Worm (Caenorhabditis elegans) whole organism, L4/young adult: ENCODE results near the gene W04G3.10.

Experiments used
- W03F9.2 ChIP-seq: fragments of 150-350 bp; optimal IDR thresholded peaks from 2 replicates; lab custom pipeline; 2014; ENCODE audit warnings: missing biosample characterization, missing genetic modification characterization
- dao-5 ChIP-seq: sonication (generic microtip); optimal IDR thresholded peaks from 2 replicates; lab custom pipeline; 2016; ENCODE audit warnings: missing genotype, missing genetic modification characterization, moderate library complexity, missing compliant biosample characterization
- him-1 ChIP-seq: sonication (generic microtip); optimal IDR thresholded peaks from 2 replicates; lab custom pipeline; 2016; ENCODE audit warnings: missing genotype, missing genetic modification reagents, missing genetic modification characterization, missing compliant biosample characterization

The W04G3.10 gene

DNA sequence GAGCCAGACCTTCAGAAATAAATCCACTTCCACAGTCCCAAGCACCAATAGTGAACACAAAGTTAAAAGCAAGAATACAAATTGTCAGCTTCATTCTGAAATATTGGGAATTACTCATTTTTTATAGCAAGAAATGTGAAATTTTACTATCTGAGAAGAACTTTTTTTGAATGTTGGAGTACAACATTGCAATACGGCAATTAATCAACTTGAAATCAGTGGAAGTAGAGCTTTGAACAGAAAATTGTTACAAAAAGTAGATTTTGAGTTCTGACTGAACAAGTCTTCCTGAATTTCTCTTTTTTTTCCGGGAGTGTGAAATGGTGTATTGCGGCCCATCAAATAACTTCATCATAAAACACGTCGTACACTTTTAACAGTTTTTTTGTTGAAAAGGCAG is at the start of gene W04G3.10:
Gene W04G3.10, minus strand, starts transcription at position 101 of the 400 bp plus-strand sequence.
- no peak for TF ChIP-seq W03F9.2 (tag; lab: Kevin White, UChicago)
- no peak for TF ChIP-seq him-1 (tag; lab: Kevin White, UChicago)
- no peak for TF ChIP-seq dao-5 (tag; lab: Kevin White, UChicago)

ce11 chrX:11126259-11126658 is 48.2 kb upstream of the W04G3.10 start:
- no peak for TF ChIP-seq W03F9.2 (tag; lab: Kevin White, UChicago)
- no peak for TF ChIP-seq dao-5 (tag; lab: Kevin White, UChicago)
- no peak for TF ChIP-seq him-1 (tag; lab: Kevin White, UChicago)

DNA sequence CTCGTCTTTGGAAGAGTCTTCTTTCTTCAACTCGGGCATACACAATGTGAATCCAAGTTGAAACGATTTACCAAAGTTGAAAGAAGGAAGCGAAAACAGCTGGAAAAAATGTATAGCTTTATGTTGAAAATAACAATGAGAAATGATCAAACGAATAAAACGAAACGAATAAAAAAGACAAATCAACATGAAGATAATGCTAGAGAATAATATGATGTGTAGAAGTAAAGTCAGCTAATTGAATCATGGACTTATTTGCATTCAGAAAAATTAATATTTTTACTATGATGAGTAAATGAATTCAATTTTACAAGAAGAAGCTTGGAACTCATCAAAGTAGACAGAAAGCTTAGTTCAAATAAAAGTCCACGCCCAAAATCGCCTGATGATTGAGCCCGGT is 47.5 kb upstream of the W04G3.10 start, which contains the start of gene alr-1:
Gene alr-1, minus strand, starts transcription at position 101 of the 400 bp plus-strand sequence.
- TF ChIP-seq dao-5 (tag; lab: Kevin White, UChicago) (no peak), him-1 (tag; lab: Kevin White, UChicago) (no peak), W03F9.2 (tag; lab: Kevin White, UChicago) (no peak)

ce11 chrX:11123998-11124397 is 45.9 kb upstream of the W04G3.10 start:
- TF ChIP-seq dao-5 (tag; lab: Kevin White, UChicago) (no peak), him-1 (tag; lab: Kevin White, UChicago) (no peak), W03F9.2 (tag; lab: Kevin White, UChicago) (no peak)

ce11 chrX:11122412-11122811 is 44.4 kb upstream of the W04G3.10 start:
- TF ChIP-seq dao-5 (tag; lab: Kevin White, UChicago): no peak
- no peak for TF ChIP-seq him-1 (tag; lab: Kevin White, UChicago)
- no peak for TF ChIP-seq W03F9.2 (tag; lab: Kevin White, UChicago)

ce11 chrX:11120808-11121207 is 42.8 kb upstream of the W04G3.10 start, which contains the start of gene R08B4.3:
Gene R08B4.3, minus strand, starts transcription at chrX:11121005.
- TF ChIP-seq dao-5 (tag; lab: Kevin White, UChicago): no peak
- TF ChIP-seq W03F9.2 (tag; lab: Kevin White, UChicago): no peak
- no peak for TF ChIP-seq him-1 (tag; lab: Kevin White, UChicago)

DNA sequence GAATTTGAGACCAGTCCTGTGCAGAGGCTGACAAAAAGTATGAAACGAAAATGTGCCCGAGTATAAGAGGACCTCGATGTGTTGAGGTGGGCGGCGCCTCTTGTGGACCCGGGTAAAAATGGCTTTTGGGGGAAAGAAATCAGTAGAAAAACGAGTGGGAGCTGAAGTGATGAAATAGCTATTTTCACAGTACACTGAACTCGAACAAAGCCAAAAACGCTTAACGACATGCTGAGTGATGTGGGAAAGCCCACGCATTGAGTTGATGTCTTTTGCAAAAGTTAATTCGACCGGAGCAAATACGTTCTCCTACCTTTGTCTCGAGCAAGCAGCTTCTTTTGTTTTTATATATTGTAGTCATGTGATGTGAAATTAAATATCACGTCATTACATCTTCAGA is 38.7 kb upstream of the W04G3.10 start, which contains the start of gene nlp-66:
Gene nlp-66, minus strand, starts transcription at position 101 of the 400 bp plus-strand sequence.
- TF ChIP-seq him-1 (tag; lab: Kevin White, UChicago) (no peak), W03F9.2 (tag; lab: Kevin White, UChicago) (no peak), dao-5 (tag; lab: Kevin White, UChicago) (no peak)

- TF ChIP-seq W03F9.2 (tag; lab: Kevin White, UChicago): no peak
Observed at ce11 chrX:11114420-11114819, 36.4 kb upstream of the W04G3.10 start.

- no peak for TF ChIP-seq W03F9.2 (tag; lab: Kevin White, UChicago)
- no peak for TF ChIP-seq dao-5 (tag; lab: Kevin White, UChicago)
- no peak for TF ChIP-seq him-1 (tag; lab: Kevin White, UChicago)
Observed at ce11 chrX:11109200-11109599, 31.1 kb upstream of the W04G3.10 start, which contains the start of gene grd-1. Gene grd-1, plus strand, starts transcription at chrX:11109440.

- TF ChIP-seq him-1 (tag; lab: Kevin White, UChicago) (no peak), W03F9.2 (tag; lab: Kevin White, UChicago) (no peak), dao-5 (tag; lab: Kevin White, UChicago) (no peak)
Observed at ce11 chrX:11107076-11107475, 29.0 kb upstream of the W04G3.10 start, which contains the start of gene clc-17. Gene clc-17, plus strand, starts transcription at chrX:11107376.

ce11 chrX:11104883-11105629 is 27.0 kb upstream of the W04G3.10 start, which contains the start of gene W02H3.1:
Gene W02H3.1, minus strand, starts transcription at chrX:11105460.
- TF ChIP-seq W03F9.2 (tag; lab: Kevin White, UChicago) (no peak), him-1 (tag; lab: Kevin White, UChicago) (no peak), dao-5 (tag; lab: Kevin White, UChicago) (no peak)

DNA sequence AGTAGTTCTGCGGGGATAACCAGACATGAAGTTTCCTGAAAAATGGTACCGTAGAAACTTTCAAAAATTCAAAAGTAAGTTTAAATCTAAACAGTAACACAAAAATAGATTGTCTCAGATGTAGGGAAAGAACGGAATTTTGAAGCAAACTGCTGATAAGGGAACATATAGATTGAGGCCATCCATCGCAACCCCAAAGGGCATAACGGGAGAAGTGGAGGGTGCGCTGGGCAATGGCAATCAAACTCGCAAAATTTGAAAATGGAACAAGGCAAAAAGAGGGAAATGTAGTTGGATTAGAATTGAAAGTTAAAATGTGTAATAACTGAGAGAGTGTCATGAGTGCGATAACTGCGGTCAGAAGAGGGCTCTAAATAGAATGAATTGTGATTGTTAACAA is 25.1 kb upstream of the W04G3.10 start:
- no peak for TF ChIP-seq dao-5 (tag; lab: Kevin White, UChicago)
- TF ChIP-seq him-1 (tag; lab: Kevin White, UChicago): no peak
- no peak for TF ChIP-seq W03F9.2 (tag; lab: Kevin White, UChicago)

DNA sequence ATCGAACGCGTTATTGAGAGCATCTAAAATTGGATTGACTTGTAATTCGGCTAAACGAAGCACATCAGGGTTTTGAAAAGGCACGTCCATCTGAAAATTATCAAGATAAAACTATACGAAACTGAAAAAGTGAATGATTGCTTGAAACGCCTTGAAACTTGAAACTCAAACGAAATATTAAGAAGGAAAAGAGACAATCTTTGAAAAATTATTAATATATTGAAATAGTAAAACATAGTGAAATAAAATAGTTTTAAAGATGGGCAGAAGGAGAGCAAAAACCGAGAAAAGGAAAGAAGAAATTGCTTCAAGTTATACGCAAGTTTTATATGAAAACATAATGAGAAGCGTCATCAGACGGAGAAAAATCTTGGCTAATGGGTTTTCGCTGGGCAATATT is 20.0 kb upstream of the W04G3.10 start, which contains the start of gene W02H3.3:
Gene W02H3.3, minus strand, starts transcription at position 101 of the 400 bp plus-strand sequence.
- TF ChIP-seq dao-5 (tag; lab: Kevin White, UChicago) (no peak), him-1 (tag; lab: Kevin White, UChicago) (no peak), W03F9.2 (tag; lab: Kevin White, UChicago) (no peak)
